Worm (Caenorhabditis elegans): ENCODE results near the gene dhs-24.

- TF ChIP-seq hlh-8 (tag; optimal IDR thresholded peaks at IDR 0.05) (no peak), pha-4 (tag; optimal IDR thresholded peaks at IDR 0.05) (no peak), ceh-19 (GFP tag; optimal IDR thresholded peaks at IDR 0.05) (no peak), fax-1 (tag; optimal IDR thresholded peaks at IDR 0.05) (no peak), dve-1 (tag; optimal IDR thresholded peaks at IDR 0.05) (no peak), elt-2 (tag; optimal IDR thresholded peaks at IDR 0.05) (no peak)
These were observed 26.6 kb upstream of the dhs-24 start, which contains the start of gene srh-173 for ce11 chrV:19972984-19973383.

Measured in whole organism, late embryonic.